Worm (Caenorhabditis elegans) whole organism, L1 larva: ENCODE measurements around the gene E01G4.6.

Experiments
- ceh-82 ChIP-seq, 3 experiments: fragments of 150-350 bp in 1 of 3; sonication (generic microtip) in 2 of 3; optimal IDR thresholded peaks; 2 replicates each; lab custom pipeline; 2014 to 2017; ENCODE audit warnings: missing biosample characterization in 3 of 3, missing genetic modification characterization in 3 of 3
- nhr-85 ChIP-seq: sonication (generic microtip); peaks from one replicate; lab custom pipeline; 2016; ENCODE audit warnings: missing genetic modification characterization, inconsistent platforms, missing compliant biosample characterization

ce11 chrII:13521977-13522404, 39.8 kb downstream of the E01G4.6 start:
- peak; percentile 68 for TF ChIP-seq nhr-85 (tag; lab: Kevin White, UChicago)
- no peak for TF ChIP-seq ceh-82 (tag; optimal IDR thresholded peaks at IDR 0.05; lab: Kevin White, UChicago)
